Worm (Caenorhabditis elegans) whole organism, L4 larva: Measurements from ENCODE around the gene arx-5.

Experiments used
- D1046.2 ChIP-seq: fragments of 200-800 bp; sonication (Bioruptor generic); IDR thresholded peaks from 2 replicates; pipeline ENCODE4 v1.3.6; 2022; ENCODE audit warnings: missing genetic modification characterization, missing compliant biosample characterization
- F10B5.3 ChIP-seq: sonication (generic microtip); optimal IDR thresholded peaks from 2 replicates; lab custom pipeline; 2016; ENCODE audit warnings: mild to moderate bottlenecking, missing genetic modification characterization, missing compliant biosample characterization
- F49E8.2 ChIP-seq: sonication (generic microtip); optimal IDR thresholded peaks from 2 replicates; lab custom pipeline; 2016; ENCODE audit warnings: missing compliant biosample characterization, mild to moderate bottlenecking, missing genetic modification characterization, borderline replicate concordance
- R02D3.7 ChIP-seq: fragments of 150-350 bp; sonication (generic microtip); optimal IDR thresholded peaks from 3 replicates; lab custom pipeline; 2014; ENCODE audit warnings: missing biosample characterization, missing genetic modification characterization
- Y105C5A.15 ChIP-seq: fragments of 200-800 bp; sonication (Bioruptor generic); IDR thresholded peaks from 2 replicates; pipeline ENCODE4 v1.3.6; 2022; ENCODE audit warnings: missing genetic modification characterization, missing compliant biosample characterization
- Y75B8A.6 ChIP-seq: fragments of 200-800 bp; sonication (Bioruptor generic); IDR thresholded peaks from 2 replicates; pipeline ENCODE4 v1.3.6; 2022; ENCODE audit warnings: missing genetic modification reagents, missing genetic modification characterization, missing compliant biosample characterization
- aly-2 ChIP-seq: sonication (generic microtip); optimal IDR thresholded peaks from 2 replicates; lab custom pipeline; 2018; ENCODE audit warnings: missing biosample characterization, missing genetic modification characterization
- arid-1 ChIP-seq: fragments of 200-800 bp; sonication (Bioruptor generic); conservative IDR thresholded peaks from 2 replicates; pipeline ENCODE4 v1.3.6; 2022; ENCODE audit warnings: missing genetic modification reagents, missing genetic modification characterization, missing compliant biosample characterization
- ceh-62 ChIP-seq: sonication (generic microtip); optimal IDR thresholded peaks from 2 replicates; lab custom pipeline; 2017; ENCODE audit warnings: missing biosample characterization, missing genetic modification characterization
- ctbp-1 ChIP-seq: fragments of 200-800 bp; sonication (Bioruptor generic); IDR thresholded peaks from 2 replicates; pipeline ENCODE4 v1.3.6; 2022; ENCODE audit warnings: missing genetic modification reagents, missing genetic modification characterization, missing compliant biosample characterization
- daf-16 ChIP-seq, 3 experiments: sonication (generic microtip); optimal IDR thresholded peaks; 2 replicates each; lab custom pipeline; 2016 to 2017; ENCODE audit warnings: missing genetic modification characterization in 3 of 3, missing genetic modification reagents in 3 of 3, mild to moderate bottlenecking in 2 of 3, missing compliant biosample characterization in 2 of 3, missing biosample characterization in 1 of 3, moderate library complexity in 1 of 3
- daf-8 ChIP-seq: fragments of 200-800 bp; sonication (Bioruptor generic); IDR thresholded peaks from 2 replicates; pipeline ENCODE4 v1.3.6; 2022; ENCODE audit warnings: missing genetic modification characterization, missing compliant biosample characterization
- dmd-6 ChIP-seq: fragments of 200-800 bp; sonication (Bioruptor generic); IDR thresholded peaks from 2 replicates; pipeline ENCODE4 v1.3.6; 2022; ENCODE audit warnings: missing genetic modification reagents, missing genetic modification characterization, missing compliant biosample characterization
- dmd-8 ChIP-seq: fragments of 200-800 bp; sonication (Bioruptor generic); IDR thresholded peaks from 2 replicates; pipeline ENCODE4 v1.3.6; 2022; ENCODE audit warnings: missing genetic modification characterization, missing compliant biosample characterization
- duxl-1 ChIP-seq: sonication (generic microtip); optimal IDR thresholded peaks from 2 replicates; lab custom pipeline; 2016; ENCODE audit warnings: mild to moderate bottlenecking, missing genetic modification characterization, moderate library complexity, missing compliant biosample characterization; ENCODE audit not compliant: poor library complexity
- dve-1 ChIP-seq: sonication (generic microtip); optimal IDR thresholded peaks from 2 replicates; lab custom pipeline; 2017; ENCODE audit warnings: antibody characterized with exemption, mild to moderate bottlenecking, missing genetic modification characterization, missing compliant biosample characterization; ENCODE audit not compliant: insufficient read depth
- fkh-10 ChIP-seq: fragments of 150-350 bp; optimal IDR thresholded peaks from 2 replicates; lab custom pipeline; 2014; ENCODE audit warnings: missing biosample characterization, missing genetic modification reagents, missing genetic modification characterization
- gei-8 ChIP-seq: fragments of 200-800 bp; sonication (Bioruptor generic); optimal IDR thresholded peaks from 2 replicates; lab custom pipeline; 2018; ENCODE audit warnings: mild to moderate bottlenecking, missing genetic modification characterization, missing compliant biosample characterization
- jun-1 ChIP-seq: fragments of 150-350 bp; optimal IDR thresholded peaks from 2 replicates; lab custom pipeline; 2014; ENCODE audit warnings: missing biosample characterization, missing genetic modification reagents, missing genetic modification characterization
- lin-13 ChIP-seq: fragments of 150-350 bp; optimal IDR thresholded peaks from 2 replicates; lab custom pipeline; 2014; ENCODE audit warnings: missing biosample characterization, missing genetic modification reagents, missing genetic modification characterization
- lin-29 ChIP-seq: fragments of 200-800 bp; sonication (Bioruptor generic); IDR thresholded peaks from 2 replicates; pipeline ENCODE4 v1.3.6; 2022; ENCODE audit warnings: missing genetic modification reagents, missing genetic modification characterization, missing compliant biosample characterization
- lir-3 ChIP-seq: sonication (generic microtip); optimal IDR thresholded peaks from 2 replicates; lab custom pipeline; 2016; ENCODE audit warnings: mild to moderate bottlenecking, missing genetic modification characterization, missing compliant biosample characterization
- lsy-2 ChIP-seq, 2 experiments: fragments of 150-350 bp in 1 of 2; sonication (generic microtip) in 1 of 2; optimal IDR thresholded peaks; 2 replicates each; lab custom pipeline; 2014 to 2017; ENCODE audit warnings: missing biosample characterization in 2 of 2, missing genetic modification characterization in 2 of 2
- mxl-3 ChIP-seq: fragments of 200-800 bp; sonication (Bioruptor generic); optimal IDR thresholded peaks from 2 replicates; lab custom pipeline; 2018; ENCODE audit warnings: mild to moderate bottlenecking, missing genetic modification characterization, missing compliant biosample characterization
- nhr-11 ChIP-seq: fragments of 150-350 bp; optimal IDR thresholded peaks from 2 replicates; lab custom pipeline; 2014; ENCODE audit warnings: missing biosample characterization, missing genetic modification characterization
- nhr-25 ChIP-seq: sonication (generic microtip); optimal IDR thresholded peaks from 2 replicates; lab custom pipeline; 2017; ENCODE audit warnings: missing genetic modification characterization, mild to moderate bottlenecking, missing compliant biosample characterization, antibody characterized with exemption, moderate library complexity, borderline replicate concordance; ENCODE audit not compliant: insufficient read depth
- nhr-28 ChIP-seq: fragments of 150-350 bp; optimal IDR thresholded peaks from 2 replicates; lab custom pipeline; 2014; ENCODE audit warnings: missing biosample characterization, missing genetic modification characterization
- nhr-41 ChIP-seq: fragments of 200-800 bp; sonication (Bioruptor generic); IDR thresholded peaks from 2 replicates; pipeline ENCODE4 v1.3.6; 2022; ENCODE audit warnings: missing genetic modification reagents, missing genetic modification characterization, missing compliant biosample characterization
- nhr-48 ChIP-seq: sonication (generic microtip); optimal IDR thresholded peaks from 2 replicates; lab custom pipeline; 2016; ENCODE audit warnings: mild to moderate bottlenecking, missing genetic modification characterization, missing compliant biosample characterization
- nhr-77 ChIP-seq: fragments of 150-350 bp; optimal IDR thresholded peaks from 2 replicates; lab custom pipeline; 2014; ENCODE audit warnings: missing biosample characterization, missing genetic modification characterization
- pqm-1 ChIP-seq: sonication (generic microtip); optimal IDR thresholded peaks from 2 replicates; lab custom pipeline; 2017; ENCODE audit warnings: missing biosample characterization, missing genetic modification characterization
- snpc-4 ChIP-seq: fragments of 150-350 bp; optimal IDR thresholded peaks from 2 replicates; lab custom pipeline; 2014; ENCODE audit warnings: missing biosample characterization, missing genetic modification characterization
- spr-1 ChIP-seq: sonication (generic microtip); optimal IDR thresholded peaks from 2 replicates; lab custom pipeline; 2016; ENCODE audit warnings: mild to moderate bottlenecking, missing genetic modification characterization, missing compliant biosample characterization
- tra-1 ChIP-seq: fragments of 200-800 bp; sonication (Bioruptor generic); IDR thresholded peaks from 2 replicates; pipeline ENCODE4 v1.3.6; 2022; ENCODE audit warnings: missing genetic modification reagents, missing genetic modification characterization, missing compliant biosample characterization

Gene arx-5

ce11 chrIII:12831696-12832095 is 13.8 kb upstream of the arx-5 start:
- TF ChIP-seq arid-1 (GFP tag; lab: Robert Waterston, UW) = no peak
- no peak for TF ChIP-seq snpc-4 (tag; lab: Kevin White, UChicago)
- no peak for TF ChIP-seq daf-8 (GFP tag; lab: Robert Waterston, UW)
- TF ChIP-seq ceh-62 (tag; lab: Kevin White, UChicago) = no peak
- TF ChIP-seq Y105C5A.15 (GFP tag; lab: Robert Waterston, UW) = no peak
- TF ChIP-seq aly-2 (tag; lab: Kevin White, UChicago) = no peak
- peak; percentile 1 for TF ChIP-seq pqm-1
- TF ChIP-seq nhr-11 (tag; lab: Kevin White, UChicago) = no peak
- TF ChIP-seq tra-1 (GFP tag; lab: Robert Waterston, UW) = no peak
- TF ChIP-seq nhr-25 (tag; lab: Kevin White, UChicago) = no peak
- peak; percentile 80 for TF ChIP-seq nhr-28 (tag; lab: Kevin White, UChicago)
- TF ChIP-seq dve-1 (tag; lab: Kevin White, UChicago) = peak; percentile 23
- TF ChIP-seq dmd-6 (GFP tag; lab: Robert Waterston, UW) = peak; percentile 38; the same call in 1 of the 2 replicates
- TF ChIP-seq R02D3.7 (tag; lab: Kevin White, UChicago) = no peak
- TF ChIP-seq, all 104 proteins: peak for 4

ce11 chrIII:12829068-12829467 is 11.2 kb upstream of the arx-5 start, which contains the start of gene Y37D8A.3:
Y37D8A.3 (plus strand) TSS chrIII:12829368.
- TF ChIP-seq nhr-48 (no peak), lir-3 (tag; lab: Kevin White, UChicago) (no peak), ctbp-1 (GFP tag; lab: Robert Waterston, UW) (no peak), Y75B8A.6 (GFP tag; lab: Robert Waterston, UW) (no peak), pqm-1 (no peak), F49E8.2 (tag; lab: Kevin White, UChicago) (no peak), nhr-41 (no peak), nhr-11 (tag; lab: Kevin White, UChicago) (no peak), mxl-3 (no peak), dmd-8 (GFP tag; lab: Robert Waterston, UW) (no peak), daf-16 (GFP tag; optimal IDR thresholded peaks at IDR 0.05; lab: Kevin White, UChicago) (no peak), daf-16 (tag; optimal IDR thresholded peaks at IDR 0.05; lab: Kevin White, UChicago) (no peak), lin-29 (GFP tag; lab: Robert Waterston, UW) (no peak), D1046.2 (GFP tag; lab: Robert Waterston, UW) (no peak), spr-1 (tag; lab: Kevin White, UChicago) (no peak), fkh-10 (no peak), lin-13 (GFP tag; lab: Kevin White, UChicago) (no peak), duxl-1 (tag; lab: Kevin White, UChicago) (no peak)

DNA sequence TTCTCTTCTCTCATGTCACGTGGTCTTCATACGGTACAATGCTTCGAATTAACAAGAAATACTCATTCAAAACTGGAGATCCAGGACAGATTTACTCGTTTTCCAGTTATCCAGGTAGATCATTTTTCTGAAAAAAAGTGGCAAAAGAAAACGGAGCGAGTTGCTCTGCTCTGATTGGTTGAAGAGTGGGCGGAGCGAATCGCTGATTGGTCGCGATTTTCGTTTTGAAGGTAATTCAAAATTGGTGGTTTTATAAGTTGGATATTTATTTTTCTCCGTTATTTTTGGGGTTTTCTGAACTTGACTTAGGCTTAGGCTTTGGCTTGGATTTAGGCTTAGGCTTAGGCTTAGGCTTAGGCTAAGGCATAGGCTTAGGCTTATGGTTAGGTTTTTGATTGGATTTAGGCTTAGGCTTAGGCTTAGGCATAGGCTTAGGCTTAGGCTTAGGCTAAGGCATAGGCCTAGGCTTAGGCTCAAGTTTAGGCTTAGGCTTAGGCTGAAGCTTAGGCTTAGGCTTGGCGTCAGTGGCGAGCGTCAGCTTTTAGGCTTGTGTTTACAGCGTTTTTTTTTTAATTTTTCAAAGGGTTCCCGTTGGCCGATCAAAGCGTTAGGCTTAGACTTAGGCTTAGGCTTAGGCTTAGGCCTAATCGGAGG is 4.8 kb upstream of the arx-5 start:
- peak; percentile 63; the same call in 1 of the 2 replicates for TF ChIP-seq dmd-8 (GFP tag; lab: Robert Waterston, UW)
- no peak for TF ChIP-seq dmd-6 (GFP tag; lab: Robert Waterston, UW)
- TF ChIP-seq gei-8 (GFP tag; lab: Kevin White, UChicago) = no peak
- TF ChIP-seq jun-1 (tag; lab: Kevin White, UChicago) = no peak

- no peak for TF ChIP-seq F49E8.2 (tag; lab: Kevin White, UChicago)
- no peak for TF ChIP-seq nhr-77 (tag; lab: Kevin White, UChicago)
- TF ChIP-seq F10B5.3 = no peak
- peak in 1 of 2 experiments; percentile 29 for TF ChIP-seq lsy-2 (tag; optimal IDR thresholded peaks at IDR 0.05; lab: Kevin White, UChicago)
- TF ChIP-seq R02D3.7 (tag; lab: Kevin White, UChicago) = peak; percentile 28
- no peak for TF ChIP-seq fkh-10
Observed at ce11 chrIII:12821331-12821730, 3.4 kb upstream of the arx-5 start.
